Worm (Caenorhabditis elegans) whole organism, young adult: Measurements from ENCODE around the gene dct-15.

Source experiments
- B0261.1 ChIP-seq: sonication (generic microtip); optimal IDR thresholded peaks from 2 replicates; lab custom pipeline; 2016; ENCODE audit warnings: mild to moderate bottlenecking, missing genetic modification characterization, moderate library complexity, missing compliant biosample characterization
- F39B2.1 ChIP-seq: fragments of 200-800 bp; sonication (Bioruptor generic); IDR thresholded peaks from 2 replicates; pipeline ENCODE4 v1.3.6; 2022; ENCODE audit warnings: missing genetic modification reagents, missing genetic modification characterization, missing compliant biosample characterization
- aptf-2 ChIP-seq: fragments of 200-800 bp; sonication (Bioruptor generic); conservative IDR thresholded peaks from 2 replicates; pipeline ENCODE4 v1.3.6; 2022; ENCODE audit warnings: missing genetic modification reagents, missing genetic modification characterization, missing compliant biosample characterization
- ccch-3 ChIP-seq: fragments of 200-800 bp; sonication (Bioruptor generic); optimal IDR thresholded peaks from 2 replicates; lab custom pipeline; 2018; ENCODE audit warnings: mild to moderate bottlenecking, missing genetic modification characterization, missing compliant biosample characterization
- chd-7 ChIP-seq: sonication (generic microtip); optimal IDR thresholded peaks from 2 replicates; lab custom pipeline; 2016; ENCODE audit warnings: mild to moderate bottlenecking, missing genetic modification characterization, moderate library complexity, missing compliant biosample characterization
- hmg-1.2 ChIP-seq: fragments of 200-800 bp; sonication (Bioruptor generic); IDR thresholded peaks from 2 replicates; pipeline ENCODE4 v1.3.6; 2022; ENCODE audit warnings: missing genetic modification reagents, missing genetic modification characterization, missing compliant biosample characterization
- lag-1 ChIP-seq: fragments of 200-800 bp; sonication (Bioruptor generic); IDR thresholded peaks from 2 replicates; pipeline ENCODE4 v1.3.6; 2022; ENCODE audit warnings: missing genetic modification reagents, missing genetic modification characterization, missing compliant biosample characterization
- let-526 ChIP-seq: fragments of 200-800 bp; sonication (Bioruptor generic); IDR thresholded peaks from 2 replicates; pipeline ENCODE4 v1.3.6; 2022; ENCODE audit warnings: missing genetic modification reagents, missing genetic modification characterization, missing compliant biosample characterization
- lin-26 ChIP-seq: fragments of 200-800 bp; sonication (Bioruptor generic); IDR thresholded peaks from 2 replicates; pipeline ENCODE4 v1.3.6; 2022; ENCODE audit warnings: missing genetic modification reagents, missing genetic modification characterization, missing compliant biosample characterization
- pha-4 ChIP-seq: fragments of 150-350 bp; sonication (generic microtip); optimal IDR thresholded peaks from 2 replicates; lab custom pipeline; 2014; ENCODE audit warnings: missing biosample characterization, missing genetic modification reagents, missing genetic modification characterization
- snpc-1.3 ChIP-seq: sonication (generic microtip); optimal IDR thresholded peaks from 2 replicates; lab custom pipeline; 2017; ENCODE audit warnings: missing genetic modification characterization, mild to moderate bottlenecking, missing compliant biosample characterization, antibody characterized with exemption, moderate library complexity, missing genotype, missing genetic modification reagents; ENCODE audit not compliant: insufficient read depth
- snpc-4 ChIP-seq, 5 experiments: fragments of 150-350 bp in 1 of 5; sonication (generic microtip) in 4 of 5; optimal IDR thresholded peaks; 2 replicates each; lab custom pipeline; 2014 to 2018; ENCODE audit warnings: missing genetic modification characterization in 5 of 5, missing biosample characterization in 3 of 5, antibody characterized with exemption in 2 of 5, mild to moderate bottlenecking in 2 of 5, missing compliant biosample characterization in 2 of 5, missing genotype in 2 of 5, moderate library complexity in 2 of 5, missing genetic modification reagents in 1 of 5
- unc-62 ChIP-seq: fragments of 150-350 bp; optimal IDR thresholded peaks from 2 replicates; lab custom pipeline; 2014; ENCODE audit warnings: missing biosample characterization, missing genetic modification reagents, missing genetic modification characterization
- ztf-26 ChIP-seq: sonication (generic microtip); optimal IDR thresholded peaks from 2 replicates; lab custom pipeline; 2017; ENCODE audit warnings: missing genetic modification characterization, missing compliant biosample characterization

ce11 chrIV:9772096-9772720 lies 38.3 kb downstream of the dct-15 start, which contains the start of gene cav-1:
- no peak for TF ChIP-seq lin-26 (GFP tag; lab: Robert Waterston, UW)
- TF ChIP-seq lag-1 (GFP tag; lab: Robert Waterston, UW): no peak
- TF ChIP-seq hmg-1.2: no peak
- TF ChIP-seq B0261.1 (tag; lab: Kevin White, UChicago): no peak
- no peak for TF ChIP-seq snpc-4 (GFP tag; optimal IDR thresholded peaks at IDR 0.05; lab: Kevin White, UChicago)
- no peak for TF ChIP-seq snpc-4 (tag; optimal IDR thresholded peaks at IDR 0.05; lab: Kevin White, UChicago)
- no peak for TF ChIP-seq ztf-26 (tag; lab: Kevin White, UChicago)
- TF ChIP-seq snpc-1.3 (tag; lab: Kevin White, UChicago): no peak
- TF ChIP-seq unc-62 (GFP tag; lab: Kevin White, UChicago): peak; percentile 34
- TF ChIP-seq ccch-3 (GFP tag; lab: Kevin White, UChicago): no peak
- TF ChIP-seq pha-4: no peak
- TF ChIP-seq let-526: no peak
- TF ChIP-seq chd-7 (tag; lab: Kevin White, UChicago): no peak
- TF ChIP-seq F39B2.1 (GFP tag; lab: Robert Waterston, UW): no peak
- 0 out of 2 replicates have a peak, but pooled peaks have one; percentile 53 for TF ChIP-seq aptf-2
